Worm (Caenorhabditis elegans): ENCODE results near the gene mrps-18.C.

mrps-18.C gene

DNA sequence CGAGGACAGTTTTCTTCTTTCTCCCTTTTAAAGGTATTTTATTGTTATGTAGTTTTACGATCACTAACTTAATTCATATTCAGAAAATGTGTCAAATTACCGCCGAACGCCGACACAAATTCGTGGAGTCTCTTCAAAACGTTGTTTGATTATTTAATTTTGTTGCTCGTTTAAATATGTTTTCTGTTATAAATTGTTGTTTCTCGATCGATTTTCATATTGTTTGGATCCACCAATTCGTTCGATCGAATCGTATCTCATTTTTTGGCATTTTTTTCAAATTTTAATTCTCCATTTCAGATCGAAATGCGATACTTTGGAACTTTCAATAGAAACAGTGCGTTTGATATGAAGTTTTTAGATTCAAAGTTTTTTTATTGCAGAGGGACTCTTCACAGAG is 6.6 kb downstream of the mrps-18.C start, which contains the start of gene F41G3.6:
F41G3.6 (plus strand) TSS at position 301 of the 400 bp plus-strand sequence.
- TF ChIP-seq nhr-11 (tag; optimal IDR thresholded peaks at IDR 0.05) (no peak), lsy-12 (tag; optimal IDR thresholded peaks at IDR 0.05) (no peak), mdl-1 (tag; optimal IDR thresholded peaks at IDR 0.05) (no peak), ztf-11 (tag; optimal IDR thresholded peaks at IDR 0.05) (no peak), nhr-77 (tag; optimal IDR thresholded peaks at IDR 0.05) (no peak), unc-39 (tag; optimal IDR thresholded peaks at IDR 0.05) (no peak), eor-1 (tag; optimal IDR thresholded peaks at IDR 0.05) (no peak), pqm-1 (tag; optimal IDR thresholded peaks at IDR 0.05) (no peak), ceh-16 (tag; optimal IDR thresholded peaks at IDR 0.05) (no peak), sea-2 (GFP tag; optimal IDR thresholded peaks at IDR 0.05) (no peak), nhr-237 (tag; optimal IDR thresholded peaks at IDR 0.05) (no peak), nfya-1 (tag; optimal IDR thresholded peaks at IDR 0.05; ENCODE audit: insufficient read depth) (no peak), skn-1 (tag; optimal IDR thresholded peaks at IDR 0.05) (no peak), ceh-28 (tag; optimal IDR thresholded peaks at IDR 0.05) (no peak)

DNA sequence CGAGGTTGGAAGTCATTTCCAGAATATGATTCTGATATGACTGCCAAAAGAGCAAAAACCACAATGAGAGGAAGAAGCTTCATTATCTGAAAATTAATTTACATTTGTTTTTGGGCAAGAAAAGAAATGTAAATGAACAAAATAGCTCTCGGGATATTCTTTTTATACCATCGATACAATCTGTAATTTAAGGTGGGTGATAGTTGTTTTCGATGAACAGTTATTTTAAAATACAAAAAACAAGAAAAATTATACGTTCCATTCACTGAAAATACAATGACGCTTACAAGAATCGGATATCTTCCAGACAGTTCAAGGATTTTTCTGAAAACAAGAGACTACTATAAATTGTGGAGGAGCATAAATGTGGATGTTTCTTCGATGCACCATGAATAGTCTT is 8.6 kb downstream of the mrps-18.C start, which contains the start of gene ins-15:
ins-15 (minus strand) TSS at position 101 of the 400 bp plus-strand sequence.
- TF ChIP-seq ZK546.5 (tag; optimal IDR thresholded peaks at IDR 0.05): no peak
- no peak for TF ChIP-seq mml-1 (tag; optimal IDR thresholded peaks at IDR 0.05)
- no peak for TF ChIP-seq elt-3 (tag; optimal IDR thresholded peaks at IDR 0.05)
- TF ChIP-seq ceh-9 (tag; optimal IDR thresholded peaks at IDR 0.05): no peak
- no peak for TF ChIP-seq tbx-2 (tag; optimal IDR thresholded peaks at IDR 0.05)
- no peak for TF ChIP-seq ceh-82 (tag; optimal IDR thresholded peaks at IDR 0.05)
- no peak for TF ChIP-seq egl-27 (tag; optimal IDR thresholded peaks at IDR 0.05)
- no peak for TF ChIP-seq hmg-11 (tag; optimal IDR thresholded peaks at IDR 0.05)
- TF ChIP-seq fos-1 (tag; optimal IDR thresholded peaks at IDR 0.05): no peak
- no peak for TF ChIP-seq unc-39 (tag; optimal IDR thresholded peaks at IDR 0.05)
- no peak for TF ChIP-seq nfya-1 (tag; optimal IDR thresholded peaks at IDR 0.05; ENCODE audit: insufficient read depth)
- no peak for TF ChIP-seq snpc-4 (tag; optimal IDR thresholded peaks at IDR 0.05)
- no peak for TF ChIP-seq nhr-25 (tag; optimal IDR thresholded peaks at IDR 0.05)
- no peak for TF ChIP-seq nhr-77 (tag; optimal IDR thresholded peaks at IDR 0.05)
- TF ChIP-seq elt-1 (tag; optimal IDR thresholded peaks at IDR 0.05): no peak

DNA sequence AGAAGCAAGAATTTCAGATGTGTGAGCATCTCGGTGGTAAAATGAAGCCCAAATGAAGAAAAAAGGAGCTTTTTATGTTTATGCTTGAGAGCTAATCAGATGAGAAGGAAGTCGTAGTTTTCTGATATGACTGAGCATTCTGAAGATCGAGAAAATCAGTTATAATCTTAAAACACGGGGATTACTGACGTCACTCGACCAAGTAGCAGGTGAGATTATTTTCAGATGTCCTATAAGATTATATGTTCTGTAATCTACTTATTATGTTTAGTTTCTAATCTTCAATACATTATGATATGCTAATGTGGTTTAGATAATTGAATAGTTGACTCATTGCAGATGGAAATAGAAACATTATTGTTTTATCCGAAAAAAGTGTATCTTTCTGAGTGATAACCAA is 9.8 kb downstream of the mrps-18.C start, which contains the start of gene ins-14:
ins-14 (minus strand) TSS at position 32 of the 400 bp plus-strand sequence.
- TF ChIP-seq ZK546.5 (tag; optimal IDR thresholded peaks at IDR 0.05): no peak
- TF ChIP-seq nhr-77 (tag; optimal IDR thresholded peaks at IDR 0.05): no peak
- no peak for TF ChIP-seq egl-5 (tag; optimal IDR thresholded peaks at IDR 0.05)
- TF ChIP-seq daf-12 (tag; optimal IDR thresholded peaks at IDR 0.05): no peak
- TF ChIP-seq jun-1 (tag; optimal IDR thresholded peaks at IDR 0.05): no peak
- no peak for TF ChIP-seq skn-1 (tag; optimal IDR thresholded peaks at IDR 0.05)
- no peak for TF ChIP-seq unc-62 (GFP tag; optimal IDR thresholded peaks at IDR 0.05)
- no peak for TF ChIP-seq sea-2 (GFP tag; optimal IDR thresholded peaks at IDR 0.05)
- TF ChIP-seq ceh-28 (tag; optimal IDR thresholded peaks at IDR 0.05): no peak
- TF ChIP-seq ztf-4 (tag; optimal IDR thresholded peaks at IDR 0.05): no peak
- no peak for TF ChIP-seq elt-2 (tag; optimal IDR thresholded peaks at IDR 0.05)
- TF ChIP-seq elt-1 (tag; optimal IDR thresholded peaks at IDR 0.05): no peak
- no peak for TF ChIP-seq nhr-25 (tag; optimal IDR thresholded peaks at IDR 0.05)
- no peak for TF ChIP-seq fos-1 (tag; optimal IDR thresholded peaks at IDR 0.05)
- TF ChIP-seq ceh-82 (tag; optimal IDR thresholded peaks at IDR 0.05): no peak

DNA sequence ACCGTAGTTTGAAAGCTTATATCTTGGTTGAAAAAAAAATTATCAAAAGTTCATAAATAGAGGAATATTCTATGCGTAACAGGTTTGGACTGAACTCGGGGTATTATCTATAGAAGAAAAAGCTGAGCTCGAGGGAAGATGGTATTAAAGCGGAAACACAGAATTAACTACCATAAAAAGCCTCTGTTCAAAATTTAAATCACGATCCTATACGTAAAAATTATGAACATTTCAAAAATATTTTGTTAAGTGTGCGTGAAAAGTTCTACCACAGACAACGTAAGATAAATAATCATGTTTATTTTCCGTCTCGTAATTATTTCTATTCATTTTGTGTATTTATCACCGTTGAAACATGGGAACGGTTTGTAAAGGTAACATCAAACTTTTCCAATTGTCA is 10.4 kb downstream of the mrps-18.C start, which contains the start of gene F41G3.5:
F41G3.5 (plus strand) TSS at position 301 of the 400 bp plus-strand sequence.
- TF ChIP-seq nhr-76 (tag; optimal IDR thresholded peaks at IDR 0.05) (no peak), ztf-4 (tag; optimal IDR thresholded peaks at IDR 0.05) (no peak), mml-1 (tag; optimal IDR thresholded peaks at IDR 0.05) (no peak), unc-39 (tag; optimal IDR thresholded peaks at IDR 0.05) (no peak), nhr-43 (tag; optimal IDR thresholded peaks at IDR 0.05; ENCODE audit: poor library complexity, severe bottlenecking) (no peak), pha-4 (tag; optimal IDR thresholded peaks at IDR 0.05) (no peak), jun-1 (tag; optimal IDR thresholded peaks at IDR 0.05) (no peak)

Measured in whole organism, L3 larva.